Worm (Caenorhabditis elegans) whole organism, L4 larva: ENCODE measurements around the gene T05A7.7.

Experiments
- F49E8.2 ChIP-seq: sonication (generic microtip); optimal IDR thresholded peaks from 2 replicates; lab custom pipeline; 2016; ENCODE audit warnings: missing compliant biosample characterization, mild to moderate bottlenecking, missing genetic modification characterization, borderline replicate concordance
- T20F7.1 ChIP-seq: fragments of 200-800 bp; sonication (Bioruptor generic); optimal IDR thresholded peaks from 2 replicates; lab custom pipeline; 2018; ENCODE audit warnings: mild to moderate bottlenecking, missing genetic modification characterization, missing compliant biosample characterization
- fos-1 ChIP-seq: fragments of 150-350 bp; optimal IDR thresholded peaks from 2 replicates; lab custom pipeline; 2014; ENCODE audit warnings: missing biosample characterization, missing genetic modification characterization
- lin-1 ChIP-seq: fragments of 200-800 bp; sonication (Bioruptor generic); IDR thresholded peaks from 2 replicates; pipeline ENCODE4 v1.3.6; 2022; ENCODE audit warnings: missing genetic modification reagents, missing genetic modification characterization, missing compliant biosample characterization
- lin-15B ChIP-seq: fragments of 150-350 bp; sonication (generic microtip); optimal IDR thresholded peaks from 3 replicates; lab custom pipeline; 2014; ENCODE audit warnings: missing biosample characterization, missing genetic modification characterization
- lsy-2 ChIP-seq, 2 experiments: fragments of 150-350 bp in 1 of 2; sonication (generic microtip) in 1 of 2; optimal IDR thresholded peaks; 2 replicates each; lab custom pipeline; 2014 to 2017; ENCODE audit warnings: missing biosample characterization in 2 of 2, missing genetic modification characterization in 2 of 2
- sdz-12 ChIP-seq: fragments of 200-800 bp; sonication (Bioruptor generic); optimal IDR thresholded peaks from 2 replicates; lab custom pipeline; 2018; ENCODE audit warnings: mild to moderate bottlenecking, missing genetic modification characterization, missing compliant biosample characterization

DNA sequence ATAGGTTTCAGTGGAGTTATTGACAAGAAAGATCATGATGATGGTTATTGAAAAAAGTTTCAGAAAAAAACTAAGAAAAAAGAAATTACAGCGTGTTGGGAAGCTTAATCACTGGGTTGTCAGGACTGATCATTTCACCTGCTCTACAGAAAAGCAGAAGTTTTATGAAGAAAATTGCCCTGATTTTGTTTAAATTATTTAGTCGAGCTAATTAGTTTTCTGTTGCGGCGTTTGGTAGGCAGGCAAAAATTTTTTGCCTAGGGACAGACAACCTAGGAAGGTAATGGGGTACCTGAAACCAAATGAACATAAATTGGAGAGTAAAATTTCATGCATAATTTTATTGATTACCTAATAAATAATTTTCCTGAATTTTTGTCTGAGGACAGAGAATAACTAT, 2.4 kb upstream of the T05A7.7 start, which contains the start of gene sre-40:
- no peak for TF ChIP-seq lin-1 (GFP tag; lab: Robert Waterston, UW)
- TF ChIP-seq lin-15B = no peak
- no peak for TF ChIP-seq fos-1 (tag; lab: Kevin White, UChicago)
- no peak for TF ChIP-seq lsy-2 (tag; optimal IDR thresholded peaks at IDR 0.05; lab: Kevin White, UChicago)
- TF ChIP-seq F49E8.2 (tag; lab: Kevin White, UChicago) = no peak
- no peak for TF ChIP-seq sdz-12 (GFP tag; lab: Kevin White, UChicago)
- no peak for TF ChIP-seq T20F7.1 (GFP tag; lab: Kevin White, UChicago)
